Worm (Caenorhabditis elegans): ENCODE results near the gene C29F7.1.

- no peak for TF ChIP-seq ets-7 (tag; optimal IDR thresholded peaks at IDR 0.05)
- no peak for TF ChIP-seq ama-1 (optimal IDR thresholded peaks at IDR 0.05)
- TF ChIP-seq scrt-1 (GFP tag; IDR thresholded peaks at IDR 0.05): no peak
- no peak for TF ChIP-seq tra-4 (tag; optimal IDR thresholded peaks at IDR 0.05)
- no peak for TF ChIP-seq ceh-36 (tag; optimal IDR thresholded peaks at IDR 0.05)
- TF ChIP-seq hnd-1 (tag; optimal IDR thresholded peaks at IDR 0.05): no peak
- no peak for TF ChIP-seq tbx-37 (GFP tag; conservative IDR thresholded peaks at IDR 0.05)
- TF ChIP-seq aly-1 (tag; optimal IDR thresholded peaks at IDR 0.05): no peak
- no peak for TF ChIP-seq flt-1 (GFP tag; IDR thresholded peaks at IDR 0.05)
- TF ChIP-seq sea-1 (GFP tag; conservative IDR thresholded peaks at IDR 0.05): no peak
- TF ChIP-seq ceh-13 (GFP tag; optimal IDR thresholded peaks at IDR 0.05): no peak
- TF ChIP-seq pes-1 (GFP tag; IDR thresholded peaks at IDR 0.05): no peak
Measured at ce11 chrX:13451578-13451977, 41.8 kb downstream of the C29F7.1 start, which contains the start of gene F02D10.6.
